Fruit fly (Drosophila melanogaster) whole organism: ENCODE results near the gene dan.

Experiments used
- CG8478 ChIP-seq: fragments of >200 bp; optimal IDR thresholded peaks from 2 replicates; lab custom pipeline; 2018; ENCODE audit warnings: inconsistent platforms
- Dll ChIP-seq: fragments of >200 bp; optimal IDR thresholded peaks from 2 replicates; lab custom pipeline; 2017
- EcR ChIP-seq, 2 experiments: fragments of >200 bp; optimal IDR thresholded peaks; 2 replicates each; lab custom pipeline; 2017; ENCODE audit warnings: missing biosample characterization in 2 of 2, missing genetic modification characterization in 2 of 2, missing genetic modification reagents in 2 of 2
- pan ChIP-seq: fragments of >200 bp; optimal IDR thresholded peaks from 2 replicates; lab custom pipeline; 2017
- psq ChIP-seq: fragments of >200 bp; optimal IDR thresholded peaks from 2 replicates; lab custom pipeline; 2017
- usp ChIP-seq: fragments of >200 bp; optimal IDR thresholded peaks from 2 replicates; lab custom pipeline; 2017; ENCODE audit warnings: missing biosample characterization, missing genetic modification characterization, mixed read lengths

Gene dan

dm6 chr3R:25177429-25177828, 6.8 kb upstream of the dan start:
- TF ChIP-seq CG8478 (lab: Kevin White, UChicago), result no peak
- TF ChIP-seq EcR (GFP tag; optimal IDR thresholded peaks at IDR 0.05; lab: Kevin White, UChicago), result no peak
- TF ChIP-seq psq, result no peak
- no peak for TF ChIP-seq pan (lab: Kevin White, UChicago)
- TF ChIP-seq Dll, result no peak
- no peak for TF ChIP-seq usp

- TF ChIP-seq Dll, result no peak
- TF ChIP-seq pan (lab: Kevin White, UChicago), result peak; percentile 32
- TF ChIP-seq EcR (GFP tag; optimal IDR thresholded peaks at IDR 0.05; lab: Kevin White, UChicago), result no peak
- no peak for TF ChIP-seq usp
- no peak for TF ChIP-seq psq
- TF ChIP-seq CG8478 (lab: Kevin White, UChicago), result no peak
Observed at dm6 chr3R:25178521-25178920, 5.7 kb upstream of the dan start.

- no peak for TF ChIP-seq pan (lab: Kevin White, UChicago)
- TF ChIP-seq EcR (GFP tag; optimal IDR thresholded peaks at IDR 0.05; lab: Kevin White, UChicago), result no peak
- no peak for TF ChIP-seq psq
- TF ChIP-seq Dll, result no peak
- TF ChIP-seq usp, result no peak
- no peak for TF ChIP-seq CG8478 (lab: Kevin White, UChicago)
Observed at dm6 chr3R:25181424-25181823, 2.8 kb upstream of the dan start.

- peak; percentile 43 for TF ChIP-seq CG8478 (lab: Kevin White, UChicago)
- TF ChIP-seq EcR (GFP tag; optimal IDR thresholded peaks at IDR 0.05; lab: Kevin White, UChicago), result no peak
- no peak for TF ChIP-seq pan (lab: Kevin White, UChicago)
Observed at dm6 chr3R:25184540-25184939, 357 bp downstream of the dan start.

DNA sequence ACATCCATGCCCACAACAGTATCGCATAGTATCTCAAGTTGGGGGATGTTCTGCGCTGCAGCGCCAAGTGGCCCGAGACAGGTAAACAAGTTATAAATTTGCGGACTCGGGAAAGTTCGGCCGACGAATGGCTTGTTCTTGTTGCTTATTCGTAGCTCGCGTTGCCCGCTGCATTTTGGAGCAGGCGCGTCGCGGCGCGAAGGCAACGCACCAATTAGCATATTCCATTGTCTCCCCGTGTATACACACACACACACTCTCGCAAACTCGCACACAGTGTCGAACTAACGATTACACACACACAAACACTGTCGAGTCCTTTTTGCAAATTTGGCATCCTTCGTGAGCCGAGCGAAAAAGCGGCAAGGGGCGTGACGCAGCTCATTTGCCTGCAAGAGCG, 4.8 kb downstream of the dan start:
- no peak for TF ChIP-seq Dll

DNA sequence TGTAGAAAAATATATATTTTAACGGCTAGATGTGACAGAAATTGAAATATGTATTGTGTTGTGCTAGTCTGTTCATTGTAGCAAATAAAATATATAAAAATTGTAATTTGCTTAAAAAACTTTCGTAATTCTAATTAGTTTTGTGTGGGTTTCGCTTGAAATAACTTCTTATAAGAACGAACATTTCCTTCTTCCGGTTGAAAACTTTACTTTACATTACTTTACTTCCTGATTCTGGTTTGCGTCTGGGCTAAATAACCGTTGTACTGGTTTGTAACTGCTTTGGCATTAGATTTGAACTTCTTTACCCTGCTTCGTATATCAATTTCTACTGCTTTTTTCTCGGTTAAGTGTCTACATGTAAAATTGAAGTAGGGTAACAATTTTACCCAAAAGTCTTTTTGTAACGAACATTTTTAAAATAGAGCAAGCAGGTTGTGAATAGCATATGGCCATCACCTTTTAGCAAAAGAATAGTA, 9.6 kb downstream of the dan start, which contains the start of gene lobo:
lobo (minus strand) TSS at position 51 of the 479 bp plus-strand sequence.
- TF ChIP-seq psq (no peak), Dll (no peak), usp (no peak), EcR (GFP tag; optimal IDR thresholded peaks at IDR 0.05; lab: Kevin White, UChicago) (no peak), pan (lab: Kevin White, UChicago) (no peak), CG8478 (lab: Kevin White, UChicago) (no peak)

dm6 chr3R:25194723-25195577, 10.8 kb downstream of the dan start, which contains the start of gene CG13653:
TSS of gene CG13653 (plus strand) at chr3R:25195527.
- TF ChIP-seq usp (no peak), pan (lab: Kevin White, UChicago) (no peak), Dll (no peak), psq (no peak), CG8478 (lab: Kevin White, UChicago) (no peak), EcR (GFP tag; optimal IDR thresholded peaks at IDR 0.05; lab: Kevin White, UChicago) (no peak)

DNA sequence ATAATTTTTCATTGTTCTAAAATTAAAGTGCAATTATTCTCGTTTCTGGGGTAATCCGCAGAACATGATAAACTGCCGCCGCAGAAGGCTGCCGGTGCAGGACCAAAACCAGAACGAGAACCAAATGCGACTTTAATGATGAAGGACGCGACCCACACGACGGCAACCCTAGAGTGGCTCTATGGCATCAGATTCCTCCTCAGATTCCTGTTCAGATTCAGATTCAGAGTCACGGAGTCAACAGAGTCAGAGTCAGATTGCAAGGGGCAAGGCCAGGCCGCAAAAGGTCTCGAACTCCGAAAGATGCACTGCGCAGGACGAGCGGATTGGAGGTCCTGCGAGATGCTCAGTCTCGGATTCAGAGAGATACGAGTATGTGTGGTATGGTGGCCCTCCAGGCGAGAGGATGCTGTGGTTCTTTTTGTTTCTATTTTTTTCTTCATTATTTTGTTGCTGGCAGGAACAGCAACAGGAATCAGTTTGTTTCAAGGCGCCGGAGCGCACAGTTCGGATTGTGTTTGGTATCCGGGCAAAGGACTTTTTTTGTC, 15.2 kb downstream of the dan start, which contains the start of gene CG13654:
CG13654 (plus strand) TSS at position 498 of the 548 bp plus-strand sequence.
- TF ChIP-seq psq (no peak), CG8478 (lab: Kevin White, UChicago) (no peak), usp (no peak), pan (lab: Kevin White, UChicago) (no peak), EcR (GFP tag; optimal IDR thresholded peaks at IDR 0.05; lab: Kevin White, UChicago) (no peak), Dll (no peak)

DNA sequence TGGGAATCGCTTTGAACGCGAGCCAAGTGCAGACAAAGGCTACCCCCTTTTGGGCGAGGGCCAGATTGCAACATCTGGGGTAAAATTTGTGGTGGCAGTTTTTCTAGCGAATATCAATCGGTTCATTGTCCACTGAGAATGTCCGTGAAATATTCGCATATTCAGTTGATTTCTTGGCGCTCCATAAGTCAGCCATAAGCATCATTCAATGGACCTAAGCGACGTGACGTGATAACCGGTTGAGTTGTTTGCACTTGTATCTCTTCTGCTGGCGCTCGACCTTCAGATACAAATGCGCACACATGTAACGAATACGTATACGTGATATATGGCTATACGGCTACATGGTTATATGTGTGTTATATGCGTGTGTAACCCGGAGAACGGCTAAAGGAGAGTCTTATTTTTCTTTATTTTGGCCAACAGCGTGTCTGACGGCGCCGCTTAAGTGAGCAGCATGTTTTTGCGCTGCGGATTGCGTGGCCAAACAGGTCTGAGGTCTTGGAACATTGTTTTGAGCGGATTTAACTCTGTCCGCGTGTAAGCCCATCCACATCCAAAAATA, 21.3 kb downstream of the dan start:
- TF ChIP-seq psq, result no peak
- no peak for TF ChIP-seq usp
- peak in 1 of 2 experiments; percentile 52 for TF ChIP-seq EcR (GFP tag; optimal IDR thresholded peaks at IDR 0.05; lab: Kevin White, UChicago)
- TF ChIP-seq Dll, result no peak
- TF ChIP-seq CG8478 (lab: Kevin White, UChicago), result no peak
- TF ChIP-seq pan (lab: Kevin White, UChicago), result no peak

dm6 chr3R:25207405-25208003, 23.3 kb downstream of the dan start:
- no peak for TF ChIP-seq pan (lab: Kevin White, UChicago)
- no peak for TF ChIP-seq Dll
- TF ChIP-seq CG8478 (lab: Kevin White, UChicago), result no peak
- TF ChIP-seq usp, result no peak
- TF ChIP-seq psq, result no peak
- no peak for TF ChIP-seq EcR (GFP tag; optimal IDR thresholded peaks at IDR 0.05; lab: Kevin White, UChicago)

- TF ChIP-seq pan (lab: Kevin White, UChicago), result no peak
- TF ChIP-seq psq, result no peak
- TF ChIP-seq EcR (GFP tag; optimal IDR thresholded peaks at IDR 0.05; lab: Kevin White, UChicago), result no peak
- no peak for TF ChIP-seq CG8478 (lab: Kevin White, UChicago)
- TF ChIP-seq Dll, result no peak
- no peak for TF ChIP-seq usp
Observed at dm6 chr3R:25208042-25208766, 24.0 kb downstream of the dan start, which contains the start of gene Cad96Ca. TSS of gene Cad96Ca (minus strand) at chr3R:25208283.

dm6 chr3R:25208767-25209075, 24.5 kb downstream of the dan start:
- no peak for TF ChIP-seq usp
- TF ChIP-seq EcR (GFP tag; optimal IDR thresholded peaks at IDR 0.05; lab: Kevin White, UChicago), result no peak
- no peak for TF ChIP-seq Dll
- no peak for TF ChIP-seq psq
- no peak for TF ChIP-seq pan (lab: Kevin White, UChicago)
- TF ChIP-seq CG8478 (lab: Kevin White, UChicago), result no peak
